Fruit fly (Drosophila melanogaster) whole organism, adult: Measurements from ENCODE around the gene Miga.

ENCODE experiments used
- CG11617 ChIP-seq: fragments of 200-800 bp; sonication (Bioruptor generic); optimal IDR thresholded peaks from 2 replicates; lab custom pipeline; 2017; ENCODE audit warnings: mild to moderate bottlenecking, missing biosample characterization, missing genetic modification reagents, missing genetic modification characterization
- CG12768 ChIP-seq: fragments of 200-800 bp; sonication (Bioruptor generic); optimal IDR thresholded peaks from 2 replicates; lab custom pipeline; 2017; ENCODE audit warnings: missing biosample characterization, missing genetic modification characterization, mild to moderate bottlenecking, moderate library complexity, missing genetic modification reagents
- CG14711 ChIP-seq: fragments of 200-800 bp; sonication (Bioruptor generic); optimal IDR thresholded peaks from 2 replicates; lab custom pipeline; 2018; ENCODE audit warnings: missing biosample characterization, mild to moderate bottlenecking, missing genetic modification characterization, moderate library complexity
- CG1620 ChIP-seq: fragments of 200-800 bp; sonication (Bioruptor generic); optimal IDR thresholded peaks from 2 replicates; lab custom pipeline; 2016; ENCODE audit warnings: missing biosample characterization, missing genetic modification characterization
- CG33017 ChIP-seq: fragments of 200-800 bp; sonication (Bioruptor generic); optimal IDR thresholded peaks from 2 replicates; lab custom pipeline; 2018; ENCODE audit warnings: missing biosample characterization, mild to moderate bottlenecking, missing genetic modification characterization, moderate library complexity
- CG5204 ChIP-seq: fragments of 200-800 bp; sonication (Bioruptor generic); optimal IDR thresholded peaks from 2 replicates; lab custom pipeline; 2016; ENCODE audit warnings: missing biosample characterization, missing genetic modification characterization
- CG7045 ChIP-seq: fragments of 200-800 bp; sonication (Bioruptor generic); optimal IDR thresholded peaks from 2 replicates; lab custom pipeline; 2017; ENCODE audit warnings: missing biosample characterization, mild to moderate bottlenecking, missing genetic modification characterization
- CG7101 ChIP-seq: fragments of 200-800 bp; sonication (Bioruptor generic); optimal IDR thresholded peaks from 2 replicates; lab custom pipeline; 2018; ENCODE audit warnings: missing biosample characterization, mild to moderate bottlenecking, missing genetic modification characterization, moderate library complexity
- Clk ChIP-seq: fragments of 200-800 bp; sonication (Bioruptor generic); optimal IDR thresholded peaks from 2 replicates; lab custom pipeline; 2017; ENCODE audit warnings: missing biosample characterization, missing genetic modification characterization
- Crg-1 ChIP-seq: fragments of 200-800 bp; sonication (Bioruptor generic); optimal IDR thresholded peaks from 2 replicates; lab custom pipeline; 2016; ENCODE audit warnings: missing biosample characterization, missing genetic modification characterization
- Hr96 ChIP-seq: fragments of 200-800 bp; sonication (Bioruptor generic); optimal IDR thresholded peaks from 2 replicates; lab custom pipeline; 2016; ENCODE audit warnings: missing biosample characterization, missing genetic modification characterization
- Mnt ChIP-seq: fragments of 200-800 bp; sonication (Bioruptor generic); optimal IDR thresholded peaks from 2 replicates; lab custom pipeline; 2016; ENCODE audit warnings: missing biosample characterization, mild to moderate bottlenecking, missing genetic modification characterization
- bab1 ChIP-seq: fragments of 200-800 bp; sonication (Bioruptor generic); optimal IDR thresholded peaks from 3 replicates; lab custom pipeline; 2019; ENCODE audit warnings: missing biosample characterization, mild to moderate bottlenecking, missing genetic modification characterization, moderate library complexity
- cic ChIP-seq: fragments of 200-800 bp; sonication (Bioruptor generic); optimal IDR thresholded peaks from 2 replicates; lab custom pipeline; 2017; ENCODE audit warnings: missing biosample characterization, mild to moderate bottlenecking, missing genetic modification characterization, moderate library complexity
- cnc ChIP-seq, 2 experiments: fragments of >200 bp; optimal IDR thresholded peaks; 2 replicates each; lab custom pipeline; 2017
- kay ChIP-seq: fragments of 200-800 bp; sonication (Bioruptor generic); peaks from one replicate; lab custom pipeline; 2016; ENCODE audit warnings: missing biosample characterization, missing genetic modification characterization, borderline replicate concordance
- ovo ChIP-seq: fragments of 200-800 bp; sonication (Bioruptor generic); optimal IDR thresholded peaks from 2 replicates; lab custom pipeline; 2016; ENCODE audit warnings: missing biosample characterization, missing genetic modification characterization
- pad ChIP-seq: fragments of 200-800 bp; sonication (Bioruptor generic); optimal IDR thresholded peaks from 3 replicates; lab custom pipeline; 2017; ENCODE audit warnings: missing biosample characterization, missing genetic modification characterization, mild to moderate bottlenecking, moderate library complexity, missing genetic modification reagents
- tj ChIP-seq: fragments of 200-800 bp; sonication (Bioruptor generic); optimal IDR thresholded peaks from 3 replicates; lab custom pipeline; 2017; ENCODE audit warnings: missing biosample characterization, mild to moderate bottlenecking, missing genetic modification characterization, moderate library complexity
- toe ChIP-seq: fragments of 200-800 bp; sonication (Bioruptor generic); optimal IDR thresholded peaks from 2 replicates; lab custom pipeline; 2016; ENCODE audit warnings: missing biosample characterization, missing genetic modification characterization

Miga gene

dm6 chrX:8448171-8448570 is 10.6 kb upstream of the Miga start:
- TF ChIP-seq CG7045 (GFP tag; lab: Kevin White, UChicago) (no peak), CG33017 (no peak), cic (no peak), CG1620 (GFP tag; lab: Kevin White, UChicago) (no peak), bab1 (GFP tag; lab: Kevin White, UChicago) (no peak), CG11617 (GFP tag; lab: Kevin White, UChicago) (no peak), pad (GFP tag; lab: Kevin White, UChicago) (no peak), Mnt (GFP tag; lab: Kevin White, UChicago) (no peak), CG5204 (GFP tag; lab: Kevin White, UChicago) (no peak)

dm6 chrX:8447166-8447565 is 9.5 kb upstream of the Miga start:
- TF ChIP-seq toe: no peak
- TF ChIP-seq ovo (GFP tag; lab: Kevin White, UChicago): no peak
- TF ChIP-seq pad (GFP tag; lab: Kevin White, UChicago): no peak
- no peak for TF ChIP-seq CG5204 (GFP tag; lab: Kevin White, UChicago)
- TF ChIP-seq kay (GFP tag; lab: Kevin White, UChicago): no peak
- TF ChIP-seq Hr96 (GFP tag; lab: Kevin White, UChicago): no peak
- no peak for TF ChIP-seq CG7045 (GFP tag; lab: Kevin White, UChicago)
- no peak for TF ChIP-seq Clk (GFP tag; lab: Kevin White, UChicago)
- no peak for TF ChIP-seq CG12768 (GFP tag; lab: Kevin White, UChicago)
- no peak for TF ChIP-seq Crg-1 (GFP tag; lab: Kevin White, UChicago)
- no peak for TF ChIP-seq CG7101 (tag; lab: Kevin White, UChicago)
- no peak for TF ChIP-seq Mnt (GFP tag; lab: Kevin White, UChicago)
- no peak for TF ChIP-seq CG1620 (GFP tag; lab: Kevin White, UChicago)
- TF ChIP-seq CG14711 (tag; lab: Kevin White, UChicago): no peak

- TF ChIP-seq tj (GFP tag; lab: Kevin White, UChicago) (no peak), Hr96 (GFP tag; lab: Kevin White, UChicago) (no peak), ovo (GFP tag; lab: Kevin White, UChicago) (no peak), Mnt (GFP tag; lab: Kevin White, UChicago) (no peak), CG7101 (tag; lab: Kevin White, UChicago) (no peak), cic (no peak), Clk (GFP tag; lab: Kevin White, UChicago) (no peak), cnc (optimal IDR thresholded peaks at IDR 0.05; lab: Kevin White, UChicago) (no peak), kay (GFP tag; lab: Kevin White, UChicago) (no peak), CG14711 (tag; lab: Kevin White, UChicago) (no peak), Crg-1 (GFP tag; lab: Kevin White, UChicago) (no peak), CG5204 (GFP tag; lab: Kevin White, UChicago) (no peak)
Measured at dm6 chrX:8444883-8445572, 7.4 kb upstream of the Miga start.

dm6 chrX:8444279-8444678 is 6.7 kb upstream of the Miga start:
- no peak for TF ChIP-seq ovo (GFP tag; lab: Kevin White, UChicago)
- TF ChIP-seq CG7045 (GFP tag; lab: Kevin White, UChicago): no peak
- TF ChIP-seq pad (GFP tag; lab: Kevin White, UChicago): no peak
- no peak for TF ChIP-seq cic

- TF ChIP-seq kay (GFP tag; lab: Kevin White, UChicago): peak; percentile 30
- no peak for TF ChIP-seq Clk (GFP tag; lab: Kevin White, UChicago)
- peak; percentile 29 for TF ChIP-seq bab1 (GFP tag; lab: Kevin White, UChicago)
Measured at dm6 chrX:8442912-8443311, 5.3 kb upstream of the Miga start.

dm6 chrX:8442161-8442560 is 4.5 kb upstream of the Miga start, which contains the start of gene CG12123:
Gene CG12123, minus strand, starts transcription at chrX:8442348.
- TF ChIP-seq CG12768 (GFP tag; lab: Kevin White, UChicago) (no peak), toe (no peak), cnc (optimal IDR thresholded peaks at IDR 0.05; lab: Kevin White, UChicago) (no peak), Hr96 (GFP tag; lab: Kevin White, UChicago) (no peak), bab1 (GFP tag; lab: Kevin White, UChicago) (peak; percentile 67), CG7045 (GFP tag; lab: Kevin White, UChicago) (no peak)

- TF ChIP-seq Crg-1 (GFP tag; lab: Kevin White, UChicago): no peak
- TF ChIP-seq CG14711 (tag; lab: Kevin White, UChicago): peak; percentile 61
- TF ChIP-seq CG7101 (tag; lab: Kevin White, UChicago): peak; percentile 57
- peak; percentile 14 for TF ChIP-seq CG1620 (GFP tag; lab: Kevin White, UChicago)
- peak; percentile 89 for TF ChIP-seq bab1 (GFP tag; lab: Kevin White, UChicago)
- TF ChIP-seq Mnt (GFP tag; lab: Kevin White, UChicago): peak; percentile 59
- TF ChIP-seq CG11617 (GFP tag; lab: Kevin White, UChicago): peak; percentile 33
- no peak for TF ChIP-seq pad (GFP tag; lab: Kevin White, UChicago)
- no peak for TF ChIP-seq toe
Measured at dm6 chrX:8436656-8437284, 850 bp downstream of the Miga start, which contains the start of gene CG1440. Gene CG1440, plus strand, starts transcription at chrX:8437057.
